Worm (Caenorhabditis elegans) whole organism, early embryonic: ENCODE results near the gene F55A4.3.

Source experiments
- B0310.2 ChIP-seq: sonication (generic microtip); optimal IDR thresholded peaks from 2 replicates; lab custom pipeline; 2016; ENCODE audit warnings: mild to moderate bottlenecking, missing genetic modification characterization, missing compliant biosample characterization
- F13C5.2 ChIP-seq: sonication (generic microtip); optimal IDR thresholded peaks from 2 replicates; lab custom pipeline; 2017; ENCODE audit warnings: mild to moderate bottlenecking, missing genetic modification characterization, inconsistent platforms, missing compliant biosample characterization
- aly-1 ChIP-seq: sonication (generic microtip); optimal IDR thresholded peaks from 2 replicates; lab custom pipeline; 2016; ENCODE audit warnings: missing genetic modification characterization, missing compliant biosample characterization
- ama-1 ChIP-seq: fragments of 150-350 bp; optimal IDR thresholded peaks from 2 replicates; lab custom pipeline; 2014
- ceh-36 ChIP-seq: sonication (generic microtip); optimal IDR thresholded peaks from 2 replicates; lab custom pipeline; 2016; ENCODE audit warnings: missing genetic modification characterization, inconsistent platforms, missing compliant biosample characterization
- ets-7 ChIP-seq: sonication (generic microtip); optimal IDR thresholded peaks from 2 replicates; lab custom pipeline; 2016; ENCODE audit warnings: missing genotype, missing genetic modification characterization, missing compliant biosample characterization
- flt-1 ChIP-seq: fragments of 200-800 bp; sonication (Bioruptor generic); IDR thresholded peaks from 2 replicates; pipeline ENCODE4 v1.3.6; 2022; ENCODE audit warnings: missing genetic modification characterization, missing compliant biosample characterization
- hnd-1 ChIP-seq: sonication (generic microtip); optimal IDR thresholded peaks from 2 replicates; lab custom pipeline; 2016; ENCODE audit warnings: missing genetic modification characterization, missing compliant biosample characterization
- tbx-37 ChIP-seq: fragments of 200-800 bp; sonication (Bioruptor generic); conservative IDR thresholded peaks from 2 replicates; pipeline ENCODE4 v1.3.6; 2022; ENCODE audit warnings: missing genetic modification reagents, missing genetic modification characterization, missing compliant biosample characterization
- tra-4 ChIP-seq: sonication (generic microtip); optimal IDR thresholded peaks from 2 replicates; lab custom pipeline; 2017; ENCODE audit warnings: missing genetic modification characterization, missing compliant biosample characterization

DNA sequence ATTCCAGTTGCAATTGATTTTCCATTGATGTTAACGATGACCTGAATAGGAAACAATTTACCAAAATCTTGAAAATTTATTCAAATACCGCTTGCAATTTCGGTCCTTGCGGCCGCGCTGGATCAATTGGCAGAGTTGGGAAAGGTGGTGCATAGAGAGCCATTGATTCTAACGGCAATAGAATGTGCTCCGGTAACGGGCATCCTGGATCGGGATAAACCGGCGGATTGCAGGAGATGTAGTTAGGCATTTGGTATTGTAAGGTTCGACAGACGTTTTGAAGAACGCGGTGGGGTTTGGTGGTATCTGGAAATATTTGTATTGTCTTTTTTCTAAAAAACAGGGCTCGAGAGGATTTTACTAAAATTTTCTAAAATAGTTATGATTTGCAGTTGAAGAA, 6.0 kb upstream of the F55A4.3 start:
- no peak for TF ChIP-seq flt-1 (GFP tag; lab: Robert Waterston, UW)
- no peak for TF ChIP-seq tra-4
- TF ChIP-seq ama-1 = no peak
- TF ChIP-seq F13C5.2 (tag; lab: Kevin White, UChicago) = no peak
- no peak for TF ChIP-seq B0310.2 (tag; lab: Kevin White, UChicago)
- no peak for TF ChIP-seq aly-1 (tag; lab: Kevin White, UChicago)
- no peak for TF ChIP-seq tbx-37 (GFP tag; lab: Robert Waterston, UW)
- no peak for TF ChIP-seq hnd-1 (tag; lab: Kevin White, UChicago)
- no peak for TF ChIP-seq ceh-36 (tag; lab: Kevin White, UChicago)
- no peak for TF ChIP-seq ets-7 (tag; lab: Kevin White, UChicago)
